2 fruit fly cellular contexts compared by ENCODE assay signal in genomic region chr2L:21234388-21234984, dm6.
TF ChIP-seq lines count a peak whose summit lies in the region.

No protein-coding gene starts in this region.

- no peak for TF ChIP-seq CTCF in whole organism, embryonic (GFP tag; optimal IDR thresholded peaks at IDR 0.05; lab: Kevin White, UChicago)

TF ChIP-seq in whole organism, embryonic, 481 proteins besides CTCF, POLR2A, EP300 and RAD21:
- TF ChIP-seq CG4360 (GFP tag; IDR thresholded peaks at IDR 0.05; lab: Robert Waterston, UW), result 0 out of 2 replicates have a peak, but pooled peaks have one; percentile 8
- TF ChIP-seq dimm (GFP tag; IDR thresholded peaks at IDR 0.05; lab: Robert Waterston, UW), result no peak
- no peak for TF ChIP-seq wdn (GFP tag; IDR thresholded peaks at IDR 0.05; lab: Robert Waterston, UW)
- no peak for TF ChIP-seq Tbp (GFP tag; optimal IDR thresholded peaks at IDR 0.05; lab: Kevin White, UChicago)
- peak; percentile 8 for TF ChIP-seq pros (GFP tag; optimal IDR thresholded peaks at IDR 0.05; lab: Kevin White, UChicago)
- 0 out of 4 replicates have a peak, but pooled peaks have one; percentile 12 for TF ChIP-seq Dll (GFP tag; IDR thresholded peaks at IDR 0.05; lab: Robert Waterston, UW; ENCODE audit: partially characterized antibody)
- no peak for TF ChIP-seq CG14860 (GFP tag; IDR thresholded peaks at IDR 0.05; lab: Robert Waterston, UW; ENCODE audit: partially characterized antibody)
- no peak for TF ChIP-seq ara (GFP tag; IDR thresholded peaks at IDR 0.05; lab: Robert Waterston, UW)
- TF ChIP-seq CG8388 (GFP tag; optimal IDR thresholded peaks at IDR 0.05; lab: Kevin White, UChicago), result no peak
- no peak for TF ChIP-seq bcd (GFP tag; optimal IDR thresholded peaks at IDR 0.05; lab: Kevin White, UChicago)
- no peak for TF ChIP-seq mirr (GFP tag; optimal IDR thresholded peaks at IDR 0.05; lab: Kevin White, UChicago)
- no peak for TF ChIP-seq YL-1 (GFP tag; optimal IDR thresholded peaks at IDR 0.05; lab: Kevin White, UChicago)
- TF ChIP-seq NFAT (GFP tag; IDR thresholded peaks at IDR 0.05; lab: Robert Waterston, UW), result 0 out of 2 replicates have a peak, but pooled peaks have one; percentile 10
- peak in 1 of 2 experiments; percentile 98 for TF ChIP-seq Hr78 (GFP tag; optimal IDR thresholded peaks at IDR 0.05; lab: Kevin White, UChicago)
- peak; percentile 5 for TF ChIP-seq Ets65A (GFP tag; lab: Kevin White, UChicago)
- no peak for TF ChIP-seq CG8281 (tag; optimal IDR thresholded peaks at IDR 0.05; lab: Kevin White, UChicago)
- TF ChIP-seq CG3065 (GFP tag; optimal IDR thresholded peaks at IDR 0.05; lab: Kevin White, UChicago), result no peak
- peak; percentile 75; the same call in 1 of the 4 replicates for TF ChIP-seq chinmo (GFP tag; IDR thresholded peaks at IDR 0.05; lab: Robert Waterston, UW; ENCODE audit: partially characterized antibody)
- TF ChIP-seq abd-A (tag; optimal IDR thresholded peaks at IDR 0.05; lab: Kevin White, UChicago), result no peak
- no peak for TF ChIP-seq CG9797 (GFP tag; optimal IDR thresholded peaks at IDR 0.05; lab: Kevin White, UChicago)
- peak; percentile 3 for TF ChIP-seq Med (GFP tag; lab: Kevin White, UChicago)
- TF ChIP-seq Six4 (GFP tag; optimal IDR thresholded peaks at IDR 0.05; lab: Kevin White, UChicago), result no peak
- TF ChIP-seq CG6689 (GFP tag; IDR thresholded peaks at IDR 0.05; lab: Robert Waterston, UW), result no peak
- TF ChIP-seq CG12659 (GFP tag; optimal IDR thresholded peaks at IDR 0.05; lab: Kevin White, UChicago), result no peak
- TF ChIP-seq HmgD (GFP tag; optimal IDR thresholded peaks at IDR 0.05; lab: Kevin White, UChicago), result no peak
- no peak for TF ChIP-seq corto (GFP tag; optimal IDR thresholded peaks at IDR 0.05; lab: Kevin White, UChicago)
- TF ChIP-seq ftz-f1 (GFP tag; optimal IDR thresholded peaks at IDR 0.05; lab: Kevin White, UChicago), result peak; percentile 42
- no peak for TF ChIP-seq CG9437 (GFP tag; optimal IDR thresholded peaks at IDR 0.05; lab: Kevin White, UChicago)
- no peak for TF ChIP-seq Neu2 (GFP tag; optimal IDR thresholded peaks at IDR 0.05; lab: Kevin White, UChicago; ENCODE audit: borderline replicate concordance)
- TF ChIP-seq CG1024 (GFP tag; IDR thresholded peaks at IDR 0.05; lab: Robert Waterston, UW), result no peak
- TF ChIP-seq schlank (tag; optimal IDR thresholded peaks at IDR 0.05; lab: Kevin White, UChicago), result no peak
- TF ChIP-seq sens (GFP tag; lab: Kevin White, UChicago), result peak; percentile 49
- no peak for TF ChIP-seq fd102C (GFP tag; optimal IDR thresholded peaks at IDR 0.05; lab: Kevin White, UChicago)
- TF ChIP-seq odd (GFP tag; optimal IDR thresholded peaks at IDR 0.05; lab: Kevin White, UChicago), result no peak
- TF ChIP-seq CG3847 (GFP tag; IDR thresholded peaks at IDR 0.05; lab: Robert Waterston, UW), result 0 out of 2 replicates have a peak, but pooled peaks have one; percentile 14
- no peak for TF ChIP-seq ERR (GFP tag; optimal IDR thresholded peaks at IDR 0.05; lab: Kevin White, UChicago)
- peak; percentile 21 for TF ChIP-seq CG12769 (tag; optimal IDR thresholded peaks at IDR 0.05; lab: Kevin White, UChicago)
- TF ChIP-seq CG2875 (GFP tag; optimal IDR thresholded peaks at IDR 0.05; lab: Kevin White, UChicago), result no peak
- peak in 1 of 2 experiments; percentile 35 for TF ChIP-seq Eip74EF (GFP tag; optimal IDR thresholded peaks at IDR 0.05; lab: Kevin White, UChicago)
- TF ChIP-seq CG4820 (GFP tag; optimal IDR thresholded peaks at IDR 0.05; lab: Kevin White, UChicago), result no peak
- peak; percentile 51 for TF ChIP-seq Nf-YC (tag; optimal IDR thresholded peaks at IDR 0.05; lab: Kevin White, UChicago)
- no peak for TF ChIP-seq Bdp1 (GFP tag; optimal IDR thresholded peaks at IDR 0.05; lab: Kevin White, UChicago)
- TF ChIP-seq Dad (GFP tag; optimal IDR thresholded peaks at IDR 0.05; lab: Kevin White, UChicago), result no peak
- no peak for TF ChIP-seq CG3163 (GFP tag; optimal IDR thresholded peaks at IDR 0.05; lab: Kevin White, UChicago)
- TF ChIP-seq CG33213 (GFP tag; optimal IDR thresholded peaks at IDR 0.05; lab: Kevin White, UChicago), result no peak

TF ChIP-seq in whole organism, pupa, 21 proteins besides CTCF, POLR2A, EP300 and RAD21:
- TF ChIP-seq gl (tag; optimal IDR thresholded peaks at IDR 0.05; lab: Kevin White, UChicago), result no peak
- no peak for TF ChIP-seq CG15710 (tag; optimal IDR thresholded peaks at IDR 0.05; lab: Kevin White, UChicago)
- no peak for TF ChIP-seq CG17806 (tag; optimal IDR thresholded peaks at IDR 0.05; lab: Kevin White, UChicago)
- TF ChIP-seq CG32121 (GFP tag; IDR thresholded peaks at IDR 0.05; lab: Robert Waterston, UW), result peak; percentile 24; the same call in 1 of the 2 replicates
- TF ChIP-seq CG12605 (GFP tag; IDR thresholded peaks at IDR 0.05; lab: Robert Waterston, UW), result no peak
- TF ChIP-seq D1 (tag; optimal IDR thresholded peaks at IDR 0.05; lab: Kevin White, UChicago), result no peak
